Worm (Caenorhabditis elegans): Measurements from ENCODE around the gene Y75B8A.25.

- no peak for TF ChIP-seq hmg-4 (GFP tag; optimal IDR thresholded peaks at IDR 0.05)
- TF ChIP-seq tbx-11 (GFP tag; IDR thresholded peaks at IDR 0.05) = no peak
- TF ChIP-seq ama-1 (optimal IDR thresholded peaks at IDR 0.05) = no peak
These were observed 4.9 kb downstream of the Y75B8A.25 start for ce11 chrIII:12278766-12279165.
